Fruit fly (Drosophila melanogaster) whole organism, prepupa: ENCODE data around the gene Rsod.

Experiments used
- Blimp-1 ChIP-seq: fragments of 200-800 bp; sonication (Bioruptor generic); optimal IDR thresholded peaks from 3 replicates; lab custom pipeline; 2017; ENCODE audit warnings: missing biosample characterization, missing genetic modification characterization, mild to moderate bottlenecking, moderate library complexity, missing genetic modification reagents
- CG3032 ChIP-seq: fragments of 200-800 bp; optimal IDR thresholded peaks from 2 replicates; lab custom pipeline; 2019; ENCODE audit warnings: missing biosample characterization, mild to moderate bottlenecking, missing genetic modification characterization, moderate library complexity
- CG31627 ChIP-seq: fragments of 200-800 bp; sonication (Bioruptor generic); optimal IDR thresholded peaks from 3 replicates; lab custom pipeline; 2016; ENCODE audit warnings: missing biosample characterization, missing genetic modification characterization
- CG34406 ChIP-seq: fragments of 200-800 bp; sonication (Bioruptor generic); optimal IDR thresholded peaks from 3 replicates; lab custom pipeline; 2016; ENCODE audit warnings: missing biosample characterization, missing genetic modification characterization
- CG3919 ChIP-seq: fragments of 200-800 bp; sonication (Bioruptor generic); optimal IDR thresholded peaks from 3 replicates; lab custom pipeline; 2016; ENCODE audit warnings: missing biosample characterization, missing genetic modification characterization
- CG6276 ChIP-seq: fragments of 200-800 bp; sonication (Bioruptor generic); optimal IDR thresholded peaks from 2 replicates; lab custom pipeline; 2017; ENCODE audit warnings: missing biosample characterization, mild to moderate bottlenecking, missing genetic modification characterization
- CG6792 ChIP-seq: fragments of 200-800 bp; sonication (Bioruptor generic); optimal IDR thresholded peaks from 3 replicates; lab custom pipeline; 2016; ENCODE audit warnings: missing biosample characterization, missing genetic modification characterization
- CG6808 ChIP-seq: fragments of 200-800 bp; sonication (Bioruptor generic); optimal IDR thresholded peaks from 3 replicates; lab custom pipeline; 2017; ENCODE audit warnings: missing biosample characterization, missing genetic modification characterization, mild to moderate bottlenecking, moderate library complexity, missing genetic modification reagents
- CG8119 ChIP-seq: fragments of 200-800 bp; sonication (Bioruptor generic); IDR thresholded peaks from 3 replicates; pipeline ENCODE4 v1.3.6; 2022; ENCODE audit warnings: missing biosample characterization, missing genetic modification characterization
- CG9139 ChIP-seq: fragments of 200-800 bp; sonication (Bioruptor generic); optimal IDR thresholded peaks from 3 replicates; lab custom pipeline; 2017; ENCODE audit warnings: missing biosample characterization, mild to moderate bottlenecking, missing genetic modification characterization
- Eip75B ChIP-seq: fragments of 200-800 bp; sonication (Bioruptor generic); optimal IDR thresholded peaks from 3 replicates; lab custom pipeline; 2016; ENCODE audit warnings: missing biosample characterization, missing genetic modification characterization
- Eip78C ChIP-seq: fragments of 200-800 bp; sonication (Bioruptor generic); peaks from one replicate; lab custom pipeline; 2016; ENCODE audit warnings: missing biosample characterization, missing genetic modification characterization
- Eip93F ChIP-seq: fragments of 200-800 bp; sonication (Bioruptor generic); optimal IDR thresholded peaks from 2 replicates; lab custom pipeline; 2016; ENCODE audit warnings: missing biosample characterization, mild to moderate bottlenecking, missing genetic modification characterization
- Ets96B ChIP-seq: fragments of 200-800 bp; optimal IDR thresholded peaks from 2 replicates; lab custom pipeline; 2019; ENCODE audit warnings: missing biosample characterization, mild to moderate bottlenecking, missing genetic modification characterization, moderate library complexity
- Gug ChIP-seq: fragments of 200-800 bp; sonication (Bioruptor generic); IDR thresholded peaks from 2 replicates; pipeline ENCODE4 v1.3.6; 2022; ENCODE audit warnings: missing biosample characterization, missing genetic modification characterization
- Hr4 ChIP-seq: fragments of 200-800 bp; sonication (Bioruptor generic); optimal IDR thresholded peaks from 3 replicates; lab custom pipeline; 2016; ENCODE audit warnings: missing biosample characterization, missing genetic modification characterization
- Lpt ChIP-seq: fragments of 200-800 bp; sonication (Bioruptor generic); optimal IDR thresholded peaks from 3 replicates; lab custom pipeline; 2016; ENCODE audit warnings: missing biosample characterization, missing genetic modification characterization
- Met ChIP-seq: fragments of 200-800 bp; sonication (Bioruptor generic); optimal IDR thresholded peaks from 3 replicates; lab custom pipeline; 2016; ENCODE audit warnings: missing biosample characterization, missing genetic modification characterization
- OdsH ChIP-seq: fragments of 200-800 bp; sonication (Bioruptor generic); optimal IDR thresholded peaks from 3 replicates; lab custom pipeline; 2016; ENCODE audit warnings: missing biosample characterization, missing genetic modification characterization
- Smox ChIP-seq: fragments of 200-800 bp; sonication (Bioruptor generic); optimal IDR thresholded peaks from 3 replicates; lab custom pipeline; 2016; ENCODE audit warnings: missing biosample characterization, missing genetic modification characterization
- Sox102F ChIP-seq: fragments of 200-800 bp; sonication (Bioruptor generic); optimal IDR thresholded peaks from 2 replicates; lab custom pipeline; 2016; ENCODE audit warnings: missing biosample characterization, mild to moderate bottlenecking, missing genetic modification characterization
- Sox14 ChIP-seq: fragments of 200-800 bp; sonication (Bioruptor generic); optimal IDR thresholded peaks from 3 replicates; lab custom pipeline; 2016; ENCODE audit warnings: missing biosample characterization, missing genetic modification characterization
- dac ChIP-seq: fragments of 200-800 bp; sonication (Bioruptor generic); optimal IDR thresholded peaks from 2 replicates; lab custom pipeline; 2017; ENCODE audit warnings: missing biosample characterization, mild to moderate bottlenecking, missing genetic modification characterization
- dsx ChIP-seq: fragments of 200-800 bp; optimal IDR thresholded peaks from 3 replicates; lab custom pipeline; 2019; ENCODE audit warnings: missing biosample characterization, mild to moderate bottlenecking, missing genetic modification characterization, moderate library complexity; ENCODE audit not compliant: poor library complexity, severe bottlenecking
- eg ChIP-seq: fragments of 200-800 bp; sonication (Bioruptor generic); IDR thresholded peaks from 3 replicates; pipeline ENCODE4 v1.3.6; 2022; ENCODE audit warnings: missing biosample characterization, missing genetic modification characterization
- esn ChIP-seq: fragments of 200-800 bp; sonication (Bioruptor generic); optimal IDR thresholded peaks from 2 replicates; lab custom pipeline; 2016; ENCODE audit warnings: missing biosample characterization, mild to moderate bottlenecking, missing genetic modification characterization, moderate library complexity
- fd85E ChIP-seq: fragments of 200-800 bp; sonication (Bioruptor generic); optimal IDR thresholded peaks from 3 replicates; lab custom pipeline; 2016; ENCODE audit warnings: missing biosample characterization, missing genetic modification characterization
- fkh ChIP-seq: fragments of 200-800 bp; sonication (Bioruptor generic); optimal IDR thresholded peaks from 3 replicates; lab custom pipeline; 2017; ENCODE audit warnings: missing biosample characterization, mild to moderate bottlenecking, missing genetic modification characterization, moderate library complexity
- net ChIP-seq: fragments of 200-800 bp; sonication (Bioruptor generic); optimal IDR thresholded peaks from 3 replicates; lab custom pipeline; 2016; ENCODE audit warnings: missing biosample characterization, missing genetic modification characterization
- pdm3 ChIP-seq: fragments of 200-800 bp; sonication (Bioruptor generic); optimal IDR thresholded peaks from 3 replicates; lab custom pipeline; 2016; ENCODE audit warnings: missing biosample characterization, missing genetic modification characterization
- salr ChIP-seq, 2 experiments: fragments of 200-800 bp; sonication (Bioruptor generic); optimal IDR thresholded peaks; 3 replicates each; lab custom pipeline; 2016 to 2018; ENCODE audit warnings: missing biosample characterization in 2 of 2, missing genetic modification characterization in 2 of 2, mild to moderate bottlenecking in 1 of 2
- ss ChIP-seq, 2 experiments: fragments of 200-800 bp; sonication (Bioruptor generic); optimal IDR thresholded peaks; 2 replicates in 1 of 2; 3 replicates in 1 of 2; lab custom pipeline; 2017 to 2018; ENCODE audit warnings: mild to moderate bottlenecking in 2 of 2, missing biosample characterization in 2 of 2, missing genetic modification characterization in 2 of 2, moderate library complexity in 1 of 2
- svp ChIP-seq: fragments of 200-800 bp; sonication (Bioruptor generic); peaks from one replicate; lab custom pipeline; 2016; ENCODE audit warnings: missing biosample characterization, missing genetic modification characterization
- vri ChIP-seq: fragments of 200-800 bp; sonication (Bioruptor generic); optimal IDR thresholded peaks from 3 replicates; lab custom pipeline; 2016; ENCODE audit warnings: missing biosample characterization, mild to moderate bottlenecking, missing genetic modification characterization

The Rsod gene

DNA sequence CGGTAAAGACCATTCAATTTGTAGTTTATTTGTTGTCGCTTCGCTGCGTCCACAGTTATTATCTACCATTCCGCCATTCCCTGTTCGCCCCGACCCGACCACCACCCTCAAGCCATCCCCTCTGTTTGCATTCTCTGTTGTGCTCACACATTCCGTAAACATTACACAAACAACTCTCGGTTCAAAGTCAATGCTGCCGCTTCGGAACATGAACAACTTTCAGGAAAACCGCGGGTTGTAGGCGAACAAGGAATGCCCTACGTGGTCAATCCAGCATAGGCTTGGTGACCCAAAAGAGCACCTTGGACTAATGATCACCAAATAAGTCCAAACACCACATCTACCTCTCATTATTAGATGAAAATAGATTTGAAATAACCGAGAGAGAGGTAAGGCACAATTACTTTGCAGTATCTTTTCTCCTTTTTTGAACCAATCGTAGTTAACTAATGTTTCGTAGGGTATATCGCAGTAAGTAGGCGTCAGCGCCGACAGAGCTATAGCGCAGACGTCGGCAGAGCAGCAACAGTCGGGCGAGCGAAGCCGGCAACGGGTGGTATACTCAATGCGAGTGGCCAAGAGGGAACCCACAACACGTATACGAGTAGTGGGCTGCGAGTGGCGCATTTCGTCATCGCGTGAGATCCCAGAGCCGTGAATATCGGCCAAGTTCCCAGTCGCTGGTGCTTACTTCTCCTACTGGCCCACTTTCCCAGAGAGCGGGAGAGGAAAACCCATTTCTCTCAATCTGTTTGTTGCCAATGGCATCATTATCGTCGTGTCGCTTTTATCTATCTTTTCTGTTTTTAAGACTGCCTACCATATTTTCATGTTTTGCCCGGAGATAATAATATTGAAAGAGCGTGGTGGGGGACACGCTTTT is 32.3 kb upstream of the Rsod start (continued):
- TF ChIP-seq svp (GFP tag; lab: Kevin White, UChicago) (peak; percentile 67), Smox (GFP tag; lab: Kevin White, UChicago) (peak; percentile 33), pdm3 (GFP tag; lab: Kevin White, UChicago) (peak; percentile 69), Gug (0 out of 2 replicates have a peak, but pooled peaks have one; percentile 32), Ets96B (tag; lab: Kevin White, UChicago) (peak; percentile 75), CG34406 (peak; percentile 58), Sox102F (GFP tag; lab: Kevin White, UChicago) (no peak), esn (GFP tag; lab: Kevin White, UChicago) (peak; percentile 61), ss (GFP tag; optimal IDR thresholded peaks at IDR 0.05; lab: Kevin White, UChicago) (peak; percentile 61 to 72), fd85E (peak; percentile 13)
- TF ChIP-seq, all 60 proteins: peak for 54

DNA sequence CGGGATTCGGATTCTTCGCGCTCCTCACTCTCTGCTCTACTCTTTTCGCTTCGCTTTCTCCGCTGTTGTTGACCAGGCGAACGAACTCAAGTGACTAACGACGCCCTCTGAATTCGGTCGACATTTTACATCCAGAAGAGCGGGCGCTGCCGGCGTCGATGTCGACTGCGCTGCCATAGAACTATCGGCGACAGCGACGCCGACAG is 31.8 kb upstream of the Rsod start, which contains the start of gene CG9743:
Gene CG9743 (minus strand): TSS at position 101 of the 206 bp plus-strand sequence.
- TF ChIP-seq CG31627 (GFP tag; lab: Kevin White, UChicago), result no peak
- no peak for TF ChIP-seq Sox102F (GFP tag; lab: Kevin White, UChicago)
- no peak for TF ChIP-seq eg (GFP tag; lab: Robert Waterston, UW)
- TF ChIP-seq OdsH, result no peak
- TF ChIP-seq fd85E, result no peak
- TF ChIP-seq Smox (GFP tag; lab: Kevin White, UChicago), result no peak
- no peak for TF ChIP-seq Eip75B
- TF ChIP-seq fkh (GFP tag; lab: Kevin White, UChicago), result no peak
- TF ChIP-seq CG3919 (GFP tag; lab: Kevin White, UChicago), result no peak
- TF ChIP-seq Met (GFP tag; lab: Kevin White, UChicago), result no peak
- TF ChIP-seq CG6808 (GFP tag; lab: Kevin White, UChicago), result no peak
- TF ChIP-seq CG6276 (GFP tag; lab: Kevin White, UChicago), result no peak
- TF ChIP-seq Eip78C (GFP tag; lab: Kevin White, UChicago), result no peak
- no peak for TF ChIP-seq dac (GFP tag; lab: Kevin White, UChicago)

dm6 chr3R:30201064-30201463 is 30.1 kb upstream of the Rsod start:
- no peak for TF ChIP-seq eg (GFP tag; lab: Robert Waterston, UW)
- no peak for TF ChIP-seq CG3032 (tag; lab: Kevin White, UChicago)

DNA sequence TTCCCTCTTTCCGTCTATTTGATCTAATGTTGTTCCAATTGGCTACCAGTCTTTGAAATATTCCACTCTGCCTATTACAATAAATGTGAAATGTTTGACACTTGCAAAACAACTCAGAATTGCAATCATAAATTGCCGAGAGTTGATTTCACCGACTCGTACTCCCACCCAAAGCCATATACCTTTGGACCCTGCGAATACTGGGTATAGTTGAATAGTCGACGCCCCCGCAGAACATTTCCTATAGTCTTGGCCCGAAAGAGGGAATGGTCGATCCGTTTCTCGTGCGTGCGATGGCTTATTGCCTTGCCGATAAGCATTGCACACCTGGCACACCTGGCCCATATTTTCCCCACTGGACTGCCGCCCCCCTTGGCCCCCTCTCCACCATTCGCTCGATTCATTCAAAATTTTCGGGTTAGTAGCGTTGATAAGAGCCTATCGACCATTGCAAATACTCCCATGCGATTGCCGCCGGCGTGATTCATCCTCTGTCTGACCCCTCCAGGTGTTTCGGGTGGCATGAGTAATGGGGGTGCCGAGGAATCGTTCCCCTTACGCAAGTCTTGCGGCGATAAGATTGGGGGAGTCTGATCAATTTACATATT is 29.2 kb upstream of the Rsod start:
- TF ChIP-seq Eip93F (GFP tag; lab: Kevin White, UChicago), result no peak
- peak; percentile 91 for TF ChIP-seq vri
- TF ChIP-seq Blimp-1 (GFP tag; lab: Kevin White, UChicago), result no peak
- peak; percentile 5 for TF ChIP-seq Eip78C (GFP tag; lab: Kevin White, UChicago)
- TF ChIP-seq CG6792 (GFP tag; lab: Kevin White, UChicago), result no peak
- TF ChIP-seq fkh (GFP tag; lab: Kevin White, UChicago), result peak; percentile 5

DNA sequence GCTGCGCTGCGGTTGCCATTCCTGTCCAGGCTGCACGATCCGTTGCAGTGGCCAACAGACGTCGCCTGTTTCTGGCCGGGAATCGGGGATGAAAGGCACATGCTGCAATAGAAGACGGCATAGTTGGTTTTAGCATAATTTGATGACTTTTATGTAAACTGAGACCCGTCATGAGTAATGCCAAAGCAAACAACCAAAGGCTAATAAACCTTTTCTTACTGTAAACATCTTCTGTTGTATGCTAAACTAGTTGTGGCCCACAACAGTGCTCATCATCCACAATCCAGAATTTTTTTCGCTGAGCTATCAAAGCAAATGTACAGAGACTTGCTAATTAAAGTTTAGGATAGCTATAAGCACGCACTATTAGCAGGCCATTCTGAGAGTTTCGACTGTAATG is 27.8 kb upstream of the Rsod start:
- no peak for TF ChIP-seq salr (GFP tag; optimal IDR thresholded peaks at IDR 0.05; lab: Kevin White, UChicago)
- TF ChIP-seq fkh (GFP tag; lab: Kevin White, UChicago), result peak; percentile 85
- TF ChIP-seq dsx (GFP tag; lab: Kevin White, UChicago), result no peak

DNA sequence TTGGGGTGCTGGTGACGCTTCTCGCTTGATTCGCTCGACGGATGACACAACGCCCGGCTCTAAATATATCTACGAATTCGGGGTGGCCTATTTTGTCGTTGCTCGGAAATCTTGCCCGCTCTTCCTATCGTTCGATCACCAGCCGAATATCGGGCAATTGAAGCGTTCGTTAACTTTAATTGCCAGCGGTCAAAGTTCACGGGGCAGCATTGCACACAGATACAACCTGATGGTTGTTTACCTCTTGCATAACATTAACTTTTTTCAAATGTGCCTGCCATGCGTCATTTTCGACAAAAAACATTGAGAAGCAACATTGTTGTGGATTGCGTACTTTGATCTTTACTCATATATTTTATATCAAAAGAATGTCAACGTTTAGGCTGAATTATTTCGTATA is 26.8 kb upstream of the Rsod start:
- TF ChIP-seq Hr4 (GFP tag; lab: Kevin White, UChicago), result no peak
- TF ChIP-seq Sox14 (GFP tag; lab: Kevin White, UChicago), result no peak
- no peak for TF ChIP-seq net
- no peak for TF ChIP-seq Lpt
- TF ChIP-seq CG8119 (GFP tag; lab: Robert Waterston, UW), result no peak
- TF ChIP-seq eg (GFP tag; lab: Robert Waterston, UW), result no peak
- no peak for TF ChIP-seq dac (GFP tag; lab: Kevin White, UChicago)
- TF ChIP-seq pdm3 (GFP tag; lab: Kevin White, UChicago), result no peak
- no peak for TF ChIP-seq CG9139
- no peak for TF ChIP-seq fd85E
